Worm (Caenorhabditis elegans) whole organism, late embryonic: ENCODE measurements around the gene fcho-1.

ENCODE experiments used
- C08G9.2 ChIP-seq: sonication (generic microtip); optimal IDR thresholded peaks from 2 replicates; lab custom pipeline; 2016; ENCODE audit warnings: mild to moderate bottlenecking, missing genetic modification characterization, moderate library complexity, missing compliant biosample characterization
- F13H6.1 ChIP-seq: sonication (generic microtip); optimal IDR thresholded peaks from 2 replicates; lab custom pipeline; 2016; ENCODE audit warnings: missing genetic modification characterization, missing compliant biosample characterization
- K09A11.1 ChIP-seq: sonication (generic microtip); optimal IDR thresholded peaks from 2 replicates; lab custom pipeline; 2017; ENCODE audit warnings: antibody characterized with exemption, mild to moderate bottlenecking, missing genetic modification characterization, missing compliant biosample characterization; ENCODE audit not compliant: insufficient read depth
- T23F11.4 ChIP-seq: fragments of 200-800 bp; sonication (Bioruptor generic); optimal IDR thresholded peaks from 2 replicates; lab custom pipeline; 2018; ENCODE audit warnings: mild to moderate bottlenecking, missing genetic modification characterization, missing compliant biosample characterization
- ceh-18 ChIP-seq: sonication (generic microtip); optimal IDR thresholded peaks from 2 replicates; lab custom pipeline; 2016; ENCODE audit warnings: missing genetic modification characterization, missing compliant biosample characterization
- ceh-2 ChIP-seq: sonication (generic microtip); optimal IDR thresholded peaks from 2 replicates; lab custom pipeline; 2016; ENCODE audit warnings: missing genotype, missing genetic modification characterization, missing compliant biosample characterization
- ceh-22 ChIP-seq: sonication (generic microtip); optimal IDR thresholded peaks from 2 replicates; lab custom pipeline; 2017; ENCODE audit warnings: missing biosample characterization, missing genetic modification characterization
- ceh-24 ChIP-seq: sonication (generic microtip); optimal IDR thresholded peaks from 2 replicates; lab custom pipeline; 2016; ENCODE audit warnings: mild to moderate bottlenecking, missing genetic modification characterization, missing compliant biosample characterization
- ceh-30 ChIP-seq: fragments of 150-350 bp; optimal IDR thresholded peaks from 2 replicates; lab custom pipeline; 2014; ENCODE audit warnings: missing biosample characterization, missing genetic modification characterization
- ceh-31 ChIP-seq: sonication (generic microtip); optimal IDR thresholded peaks from 2 replicates; lab custom pipeline; 2016; ENCODE audit warnings: missing genetic modification characterization, missing compliant biosample characterization
- ceh-34 ChIP-seq: sonication (generic microtip); optimal IDR thresholded peaks from 2 replicates; lab custom pipeline; 2016; ENCODE audit warnings: mild to moderate bottlenecking, missing genetic modification characterization, missing compliant biosample characterization
- ceh-48 ChIP-seq: sonication (generic microtip); optimal IDR thresholded peaks from 2 replicates; lab custom pipeline; 2016; ENCODE audit warnings: missing genetic modification characterization, inconsistent platforms, missing compliant biosample characterization
- ceh-6 ChIP-seq: fragments of 200-800 bp; sonication (Bioruptor generic); optimal IDR thresholded peaks from 2 replicates; lab custom pipeline; 2018; ENCODE audit warnings: mild to moderate bottlenecking, missing genetic modification characterization, missing compliant biosample characterization
- ceh-9 ChIP-seq: sonication (generic microtip); optimal IDR thresholded peaks from 2 replicates; lab custom pipeline; 2016; ENCODE audit warnings: mild to moderate bottlenecking, missing genetic modification characterization, inconsistent platforms, missing compliant biosample characterization
- che-1 ChIP-seq: sonication (generic microtip); optimal IDR thresholded peaks from 2 replicates; lab custom pipeline; 2016; ENCODE audit warnings: mild to moderate bottlenecking, missing genetic modification characterization, missing compliant biosample characterization
- dve-1 ChIP-seq: sonication (generic microtip); optimal IDR thresholded peaks from 2 replicates; lab custom pipeline; 2017; ENCODE audit warnings: antibody characterized with exemption, mild to moderate bottlenecking, missing genetic modification characterization, missing compliant biosample characterization
- elt-2 ChIP-seq: sonication (generic microtip); optimal IDR thresholded peaks from 2 replicates; lab custom pipeline; 2016; ENCODE audit warnings: missing genetic modification reagents, missing genetic modification characterization, missing compliant biosample characterization
- elt-4 ChIP-seq: sonication (generic microtip); optimal IDR thresholded peaks from 2 replicates; lab custom pipeline; 2016; ENCODE audit warnings: missing genetic modification characterization, missing compliant biosample characterization
- eyg-1 ChIP-seq: sonication (generic microtip); optimal IDR thresholded peaks from 2 replicates; lab custom pipeline; 2016; ENCODE audit warnings: missing genotype, missing genetic modification characterization, missing compliant biosample characterization
- fax-1 ChIP-seq: sonication (generic microtip); optimal IDR thresholded peaks from 2 replicates; lab custom pipeline; 2016; ENCODE audit warnings: missing genotype, missing genetic modification characterization, missing compliant biosample characterization
- fkh-10 ChIP-seq: fragments of 150-350 bp; optimal IDR thresholded peaks from 2 replicates; lab custom pipeline; 2014; ENCODE audit warnings: missing biosample characterization, missing genetic modification reagents, missing genetic modification characterization
- fkh-6 ChIP-seq: sonication (generic microtip); optimal IDR thresholded peaks from 2 replicates; lab custom pipeline; 2016; ENCODE audit warnings: missing genetic modification characterization, missing compliant biosample characterization
- gmeb-2 ChIP-seq: sonication (generic microtip); optimal IDR thresholded peaks from 2 replicates; lab custom pipeline; 2016; ENCODE audit warnings: missing genetic modification characterization, inconsistent platforms, missing compliant biosample characterization
- hlh-13 ChIP-seq: fragments of 200-800 bp; sonication (Bioruptor generic); optimal IDR thresholded peaks from 2 replicates; lab custom pipeline; 2018; ENCODE audit warnings: mild to moderate bottlenecking, missing genetic modification characterization, missing compliant biosample characterization
- hlh-30 ChIP-seq: sonication (generic microtip); optimal IDR thresholded peaks from 2 replicates; lab custom pipeline; 2017; ENCODE audit warnings: antibody characterized with exemption, missing genetic modification characterization, missing compliant biosample characterization; ENCODE audit not compliant: insufficient read depth
- hlh-8 ChIP-seq: sonication (generic microtip); optimal IDR thresholded peaks from 2 replicates; lab custom pipeline; 2016; ENCODE audit warnings: missing genotype, missing genetic modification characterization, missing compliant biosample characterization
- madf-2 ChIP-seq: sonication (generic microtip); optimal IDR thresholded peaks from 2 replicates; lab custom pipeline; 2017; ENCODE audit warnings: missing genetic modification characterization, missing compliant biosample characterization
- nfya-1 ChIP-seq: sonication (generic microtip); optimal IDR thresholded peaks from 2 replicates; lab custom pipeline; 2017; ENCODE audit warnings: missing genetic modification characterization, mild to moderate bottlenecking, missing compliant biosample characterization, antibody characterized with exemption, moderate library complexity
- nhr-11 ChIP-seq: fragments of 150-350 bp; optimal IDR thresholded peaks from 2 replicates; lab custom pipeline; 2014; ENCODE audit warnings: missing biosample characterization, missing genetic modification characterization
- nhr-232 ChIP-seq: sonication (generic microtip); optimal IDR thresholded peaks from 2 replicates; lab custom pipeline; 2016; ENCODE audit warnings: missing genetic modification characterization, missing compliant biosample characterization
- npax-4 ChIP-seq: sonication (generic microtip); optimal IDR thresholded peaks from 2 replicates; lab custom pipeline; 2016; ENCODE audit warnings: missing genetic modification characterization, missing compliant biosample characterization
- odd-2 ChIP-seq: sonication (generic microtip); optimal IDR thresholded peaks from 2 replicates; lab custom pipeline; 2017; ENCODE audit warnings: antibody characterized with exemption, mild to moderate bottlenecking, missing genetic modification characterization, missing compliant biosample characterization
- pag-3 ChIP-seq: sonication (generic microtip); optimal IDR thresholded peaks from 2 replicates; lab custom pipeline; 2016; ENCODE audit warnings: missing compliant biosample characterization, missing genetic modification characterization, borderline replicate concordance
- pat-9 ChIP-seq: fragments of 200-800 bp; sonication (Bioruptor generic); optimal IDR thresholded peaks from 2 replicates; lab custom pipeline; 2018; ENCODE audit warnings: mild to moderate bottlenecking, missing genetic modification characterization, moderate library complexity, missing compliant biosample characterization
- pax-1 ChIP-seq: fragments of 150-350 bp; optimal IDR thresholded peaks from 2 replicates; lab custom pipeline; 2014; ENCODE audit warnings: missing biosample characterization, missing genetic modification characterization
- pha-2 ChIP-seq: sonication (generic microtip); optimal IDR thresholded peaks from 2 replicates; lab custom pipeline; 2017; ENCODE audit warnings: mild to moderate bottlenecking, missing genetic modification characterization, missing compliant biosample characterization
- pha-4 ChIP-seq: fragments of 150-350 bp; optimal IDR thresholded peaks from 2 replicates; lab custom pipeline; 2018; ENCODE audit warnings: missing biosample characterization, missing genetic modification reagents, missing genetic modification characterization
- pros-1 ChIP-seq: fragments of 150-350 bp; optimal IDR thresholded peaks from 2 replicates; lab custom pipeline; 2014; ENCODE audit warnings: missing biosample characterization, missing genetic modification reagents, missing genetic modification characterization
- ref-2 ChIP-seq: sonication (generic microtip); optimal IDR thresholded peaks from 2 replicates; lab custom pipeline; 2016; ENCODE audit warnings: missing genetic modification characterization, missing compliant biosample characterization
- tbx-7 ChIP-seq: sonication (generic microtip); optimal IDR thresholded peaks from 2 replicates; lab custom pipeline; 2016; ENCODE audit warnings: missing genotype, missing genetic modification characterization, missing compliant biosample characterization
- ttx-3 ChIP-seq: sonication (generic microtip); optimal IDR thresholded peaks from 2 replicates; lab custom pipeline; 2016; ENCODE audit warnings: missing genetic modification reagents, missing genetic modification characterization, missing compliant biosample characterization
- unc-42 ChIP-seq: sonication (generic microtip); optimal IDR thresholded peaks from 2 replicates; lab custom pipeline; 2016; ENCODE audit warnings: missing genotype, missing genetic modification characterization, missing compliant biosample characterization
- unc-55 ChIP-seq: sonication (generic microtip); optimal IDR thresholded peaks from 2 replicates; lab custom pipeline; 2017; ENCODE audit warnings: missing biosample characterization, missing genetic modification reagents, missing genetic modification characterization
- unc-86 ChIP-seq: sonication (generic microtip); optimal IDR thresholded peaks from 2 replicates; lab custom pipeline; 2016; ENCODE audit warnings: missing genetic modification characterization, missing compliant biosample characterization
- zip-5 ChIP-seq: sonication (generic microtip); optimal IDR thresholded peaks from 2 replicates; lab custom pipeline; 2016; ENCODE audit warnings: missing genetic modification characterization, missing compliant biosample characterization

Gene fcho-1

DNA sequence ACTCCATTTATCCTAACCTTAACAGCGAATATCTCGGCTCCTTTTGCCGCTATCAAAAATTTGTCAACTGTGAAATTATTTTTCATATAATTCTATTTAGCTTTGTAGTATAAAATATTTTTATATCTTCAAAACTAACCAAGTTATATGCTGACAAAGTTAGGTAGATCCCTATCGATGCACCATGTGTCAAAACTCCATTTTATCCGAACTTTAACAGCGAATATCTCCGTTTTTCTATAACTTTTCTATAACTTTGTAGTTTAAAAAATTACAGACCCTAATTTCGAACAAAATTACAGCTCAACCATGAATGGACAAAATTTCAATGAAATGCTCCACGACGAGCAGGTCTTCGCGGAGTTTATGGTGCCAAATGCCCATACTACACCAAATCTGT lies 14.5 kb upstream of the fcho-1 start, which contains the start of gene Y57G7A.2:
Gene Y57G7A.2 (plus strand): TSS at position 301 of the 400 bp plus-strand sequence.
- TF ChIP-seq ceh-48 (tag; lab: Kevin White, UChicago) (no peak), hlh-8 (tag; lab: Kevin White, UChicago) (no peak), nfya-1 (no peak), ceh-6 (GFP tag; lab: Kevin White, UChicago) (no peak), madf-2 (tag; lab: Kevin White, UChicago) (no peak), ttx-3 (tag; lab: Kevin White, UChicago) (no peak), ceh-34 (tag; lab: Kevin White, UChicago) (no peak), ceh-24 (tag; lab: Kevin White, UChicago) (no peak), nhr-232 (tag; lab: Kevin White, UChicago) (no peak), dve-1 (tag; lab: Kevin White, UChicago) (no peak), ceh-9 (tag; lab: Kevin White, UChicago) (no peak), che-1 (tag; lab: Kevin White, UChicago) (no peak), ceh-18 (tag; lab: Kevin White, UChicago) (no peak), nhr-11 (tag; lab: Kevin White, UChicago) (no peak), fkh-6 (tag; lab: Kevin White, UChicago) (no peak), fax-1 (tag; lab: Kevin White, UChicago) (no peak), elt-2 (tag; lab: Kevin White, UChicago) (no peak), ref-2 (tag; lab: Kevin White, UChicago) (no peak)

DNA sequence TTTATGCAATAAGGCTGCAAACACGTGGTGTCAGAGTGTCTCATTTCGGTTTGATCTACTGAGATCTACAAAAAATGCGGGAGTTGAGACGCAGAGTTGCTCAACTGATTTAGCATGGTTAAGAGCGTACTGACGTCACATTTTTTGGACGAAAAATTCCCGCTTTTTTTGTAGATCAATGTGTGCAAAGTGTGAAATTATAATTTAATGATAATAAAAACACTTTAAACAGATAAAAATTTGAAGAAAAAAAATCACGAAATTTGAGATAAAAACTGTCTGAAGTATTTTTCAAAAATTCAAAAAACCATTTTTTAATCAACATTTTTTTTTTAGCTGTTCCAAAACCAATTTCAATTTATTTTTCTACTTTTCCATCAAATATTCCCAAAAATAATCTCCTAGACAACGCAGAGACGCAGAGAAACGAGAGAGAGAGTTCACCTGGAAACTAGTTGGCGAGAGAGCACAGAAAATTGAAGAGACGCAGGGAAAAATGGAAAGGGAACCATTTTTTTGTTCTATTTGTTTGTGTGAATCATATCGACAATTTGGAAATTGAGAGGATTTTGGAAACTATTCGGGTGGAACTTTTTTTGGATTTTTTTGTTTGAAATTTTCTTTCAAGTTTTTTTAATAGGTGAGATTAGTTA lies 13.1 kb upstream of the fcho-1 start:
- no peak for TF ChIP-seq ceh-30 (tag; lab: Kevin White, UChicago)
- no peak for TF ChIP-seq ceh-34 (tag; lab: Kevin White, UChicago)
- TF ChIP-seq ttx-3 (tag; lab: Kevin White, UChicago): no peak
- TF ChIP-seq T23F11.4 (GFP tag; lab: Kevin White, UChicago): no peak
- TF ChIP-seq K09A11.1 (tag; lab: Kevin White, UChicago): no peak
- TF ChIP-seq hlh-13 (GFP tag; lab: Kevin White, UChicago): no peak
- TF ChIP-seq elt-4 (tag; lab: Kevin White, UChicago): no peak
- no peak for TF ChIP-seq nfya-1
- no peak for TF ChIP-seq ceh-22
- no peak for TF ChIP-seq pha-4 (tag; lab: Kevin White, UChicago)
- no peak for TF ChIP-seq hlh-30 (tag; lab: Kevin White, UChicago)
- no peak for TF ChIP-seq npax-4 (tag; lab: Kevin White, UChicago)
- no peak for TF ChIP-seq gmeb-2 (tag; lab: Kevin White, UChicago)
- no peak for TF ChIP-seq ceh-2 (tag; lab: Kevin White, UChicago)
- no peak for TF ChIP-seq elt-2 (tag; lab: Kevin White, UChicago)
- no peak for TF ChIP-seq odd-2
- no peak for TF ChIP-seq nhr-11 (tag; lab: Kevin White, UChicago)

- TF ChIP-seq elt-2 (tag; lab: Kevin White, UChicago): peak; percentile 56
- no peak for TF ChIP-seq pha-2
- TF ChIP-seq unc-86: no peak
Observed at ce11 chrII:1297697-1298093, 12.6 kb upstream of the fcho-1 start.

- TF ChIP-seq pag-3 (tag; lab: Kevin White, UChicago) (no peak), C08G9.2 (tag; lab: Kevin White, UChicago) (no peak), hlh-30 (tag; lab: Kevin White, UChicago) (no peak), fax-1 (tag; lab: Kevin White, UChicago) (no peak), unc-42 (tag; lab: Kevin White, UChicago) (no peak), K09A11.1 (tag; lab: Kevin White, UChicago) (no peak), pros-1 (tag; lab: Kevin White, UChicago) (no peak), fkh-10 (GFP tag; lab: Kevin White, UChicago) (no peak), npax-4 (tag; lab: Kevin White, UChicago) (no peak), ceh-31 (tag; lab: Kevin White, UChicago) (no peak), pax-1 (no peak), F13H6.1 (tag; lab: Kevin White, UChicago) (no peak), tbx-7 (tag; lab: Kevin White, UChicago) (no peak), zip-5 (tag; lab: Kevin White, UChicago) (no peak), ceh-24 (tag; lab: Kevin White, UChicago) (no peak), pat-9 (tag; lab: Kevin White, UChicago) (no peak), eyg-1 (tag; lab: Kevin White, UChicago) (no peak), pha-4 (tag; lab: Kevin White, UChicago) (no peak), unc-55 (GFP tag; lab: Kevin White, UChicago) (no peak), odd-2 (no peak)
- TF ChIP-seq, all 69 proteins: peak for 0
Observed at ce11 chrII:1298169-1298568, 12.1 kb upstream of the fcho-1 start, which contains the start of gene Y57G7A.1. Gene Y57G7A.1, plus strand, starts transcription at chrII:1298469.
